Worm (Caenorhabditis elegans) whole organism, L3 larva: ENCODE data around the gene F25B3.2.
A peak's percentile ranks its signal among the peaks of the same experiment; 100 is the strongest.

ENCODE experiments used
- R02D3.7 ChIP-seq: fragments of 150-350 bp; optimal IDR thresholded peaks from 2 replicates; lab custom pipeline; 2014; ENCODE audit warnings: missing biosample characterization, missing genetic modification characterization
- ZK546.5 ChIP-seq: sonication (generic microtip); optimal IDR thresholded peaks from 2 replicates; lab custom pipeline; 2017; ENCODE audit warnings: missing biosample characterization, missing genetic modification characterization
- aly-2 ChIP-seq: fragments of 150-350 bp; optimal IDR thresholded peaks from 2 replicates; lab custom pipeline; 2014; ENCODE audit warnings: missing biosample characterization, missing genetic modification characterization
- ama-1 ChIP-seq: fragments of 150-350 bp; optimal IDR thresholded peaks from 2 replicates; lab custom pipeline; 2018
- ceh-16 ChIP-seq: sonication (generic microtip); optimal IDR thresholded peaks from 2 replicates; lab custom pipeline; 2017; ENCODE audit warnings: missing biosample characterization, missing genetic modification characterization
- ceh-28 ChIP-seq: fragments of 150-350 bp; optimal IDR thresholded peaks from 2 replicates; lab custom pipeline; 2014; ENCODE audit warnings: missing biosample characterization, missing genetic modification reagents, missing genetic modification characterization
- ceh-82 ChIP-seq: fragments of 150-350 bp; optimal IDR thresholded peaks from 2 replicates; lab custom pipeline; 2014; ENCODE audit warnings: missing biosample characterization, missing genetic modification characterization
- egl-27 ChIP-seq: sonication (generic microtip); optimal IDR thresholded peaks from 4 replicates; lab custom pipeline; 2017; ENCODE audit warnings: missing biosample characterization, missing genetic modification reagents, missing genetic modification characterization
- elt-2 ChIP-seq: sonication (generic microtip); optimal IDR thresholded peaks from 2 replicates; lab custom pipeline; 2016; ENCODE audit warnings: missing genetic modification reagents, mild to moderate bottlenecking, missing genetic modification characterization, missing compliant biosample characterization
- elt-3 ChIP-seq, 3 experiments: fragments of 150-350 bp in 1 of 3; sonication (generic microtip) in 2 of 3; optimal IDR thresholded peaks; 2 replicates in 2 of 3; 4 replicates in 1 of 3; lab custom pipeline; 2014 to 2017; ENCODE audit warnings: missing biosample characterization in 3 of 3, missing genetic modification characterization in 3 of 3
- eor-1 ChIP-seq, 2 experiments: fragments of 150-350 bp; optimal IDR thresholded peaks; 2 replicates each; lab custom pipeline; 2014 to 2018; ENCODE audit warnings: missing biosample characterization in 2 of 2, missing genetic modification characterization in 2 of 2
- fos-1 ChIP-seq: fragments of 150-350 bp; optimal IDR thresholded peaks from 2 replicates; lab custom pipeline; 2014; ENCODE audit warnings: missing biosample characterization, missing genetic modification characterization
- hmg-11 ChIP-seq: sonication (generic microtip); optimal IDR thresholded peaks from 2 replicates; lab custom pipeline; 2016; ENCODE audit warnings: missing genetic modification characterization, missing compliant biosample characterization
- jun-1 ChIP-seq: fragments of 150-350 bp; optimal IDR thresholded peaks from 2 replicates; lab custom pipeline; 2014; ENCODE audit warnings: missing biosample characterization, missing genetic modification reagents, missing genetic modification characterization
- lin-15B ChIP-seq: fragments of 150-350 bp; optimal IDR thresholded peaks from 2 replicates; lab custom pipeline; 2014; ENCODE audit warnings: missing biosample characterization, missing genetic modification characterization
- lin-39 ChIP-seq: fragments of 150-350 bp; optimal IDR thresholded peaks from 2 replicates; lab custom pipeline; 2018; ENCODE audit warnings: missing biosample characterization, missing genetic modification reagents, missing genetic modification characterization
- lsy-12 ChIP-seq: sonication (generic microtip); optimal IDR thresholded peaks from 2 replicates; lab custom pipeline; 2016; ENCODE audit warnings: mild to moderate bottlenecking, missing genetic modification characterization, missing compliant biosample characterization
- mdl-1 ChIP-seq: fragments of 150-350 bp; optimal IDR thresholded peaks from 2 replicates; lab custom pipeline; 2014; ENCODE audit warnings: missing biosample characterization, missing genetic modification characterization
- mml-1 ChIP-seq: fragments of 150-350 bp; sonication (generic microtip); optimal IDR thresholded peaks from 3 replicates; lab custom pipeline; 2014; ENCODE audit warnings: missing biosample characterization, missing genetic modification characterization
- nhr-12 ChIP-seq: fragments of 150-350 bp; optimal IDR thresholded peaks from 2 replicates; lab custom pipeline; 2014; ENCODE audit warnings: missing biosample characterization, missing genetic modification characterization
- nhr-23 ChIP-seq: fragments of 150-350 bp; optimal IDR thresholded peaks from 2 replicates; lab custom pipeline; 2014; ENCODE audit warnings: missing biosample characterization, missing genetic modification reagents, missing genetic modification characterization
- nhr-237 ChIP-seq: fragments of 150-350 bp; optimal IDR thresholded peaks from 2 replicates; lab custom pipeline; 2014; ENCODE audit warnings: missing biosample characterization, missing genetic modification characterization
- nhr-25 ChIP-seq: sonication (generic microtip); optimal IDR thresholded peaks from 2 replicates; lab custom pipeline; 2017; ENCODE audit warnings: missing biosample characterization, missing genetic modification characterization
- nhr-28 ChIP-seq: fragments of 150-350 bp; optimal IDR thresholded peaks from 2 replicates; lab custom pipeline; 2014; ENCODE audit warnings: missing biosample characterization, missing genetic modification characterization
- nhr-43 ChIP-seq: sonication (generic microtip); optimal IDR thresholded peaks from 2 replicates; lab custom pipeline; 2016; ENCODE audit warnings: mild to moderate bottlenecking, missing genetic modification characterization, missing compliant biosample characterization; ENCODE audit not compliant: poor library complexity, severe bottlenecking
- nhr-67 ChIP-seq: fragments of 150-350 bp; optimal IDR thresholded peaks from 2 replicates; lab custom pipeline; 2014; ENCODE audit warnings: missing biosample characterization, missing genetic modification characterization
- nhr-76 ChIP-seq: fragments of 150-350 bp; sonication (generic microtip); optimal IDR thresholded peaks from 5 replicates; lab custom pipeline; 2014; ENCODE audit warnings: missing biosample characterization, missing genetic modification characterization
- nhr-77 ChIP-seq: fragments of 150-350 bp; optimal IDR thresholded peaks from 2 replicates; lab custom pipeline; 2014; ENCODE audit warnings: missing biosample characterization, missing genetic modification characterization
- pha-4 ChIP-seq: fragments of 150-350 bp; optimal IDR thresholded peaks from 2 replicates; lab custom pipeline; 2014; ENCODE audit warnings: missing biosample characterization, missing genetic modification reagents, missing genetic modification characterization
- pqm-1 ChIP-seq: fragments of 150-350 bp; optimal IDR thresholded peaks from 2 replicates; lab custom pipeline; 2017; ENCODE audit warnings: missing biosample characterization, missing genetic modification characterization, inconsistent platforms
- sea-2 ChIP-seq: fragments of 150-350 bp; sonication (generic microtip); optimal IDR thresholded peaks from 4 replicates; lab custom pipeline; 2014; ENCODE audit warnings: missing biosample characterization, missing genetic modification reagents, missing genetic modification characterization
- skn-1 ChIP-seq: fragments of 150-350 bp; optimal IDR thresholded peaks from 2 replicates; lab custom pipeline; 2014; ENCODE audit warnings: missing biosample characterization, missing genetic modification characterization
- snpc-4 ChIP-seq: fragments of 150-350 bp; optimal IDR thresholded peaks from 2 replicates; lab custom pipeline; 2014; ENCODE audit warnings: missing biosample characterization, missing genetic modification characterization
- unc-39 ChIP-seq: sonication (generic microtip); optimal IDR thresholded peaks from 4 replicates; lab custom pipeline; 2017; ENCODE audit warnings: missing biosample characterization, missing genetic modification characterization
- unc-62 ChIP-seq: fragments of 150-350 bp; sonication (generic microtip); optimal IDR thresholded peaks from 4 replicates; lab custom pipeline; 2014; ENCODE audit warnings: missing biosample characterization, missing genetic modification reagents, missing genetic modification characterization
- zag-1 ChIP-seq: fragments of 150-350 bp; optimal IDR thresholded peaks from 2 replicates; lab custom pipeline; 2014; ENCODE audit warnings: missing biosample characterization, missing genetic modification characterization
- ztf-11 ChIP-seq: fragments of 150-350 bp; optimal IDR thresholded peaks from 2 replicates; lab custom pipeline; 2014; ENCODE audit warnings: missing biosample characterization, missing genetic modification characterization
- ztf-4 ChIP-seq: fragments of 150-350 bp; optimal IDR thresholded peaks from 2 replicates; lab custom pipeline; 2014; ENCODE audit warnings: missing biosample characterization, missing genetic modification characterization

F25B3.2 gene

ce11 chrV:9576991-9577390 is at the start of gene F25B3.2:
Gene F25B3.2 (plus strand): TSS chrV:9577291.
- TF ChIP-seq eor-1 (tag; optimal IDR thresholded peaks at IDR 0.05; lab: Kevin White, UChicago) (no peak), nhr-43 (tag; lab: Kevin White, UChicago) (no peak), ceh-28 (no peak), pqm-1 (tag; lab: Kevin White, UChicago) (no peak), jun-1 (tag; lab: Kevin White, UChicago) (no peak), egl-27 (tag; lab: Kevin White, UChicago) (no peak), nhr-237 (tag; lab: Kevin White, UChicago) (no peak), unc-39 (tag; lab: Kevin White, UChicago) (no peak), ZK546.5 (no peak), nhr-23 (tag; lab: Kevin White, UChicago) (no peak), ceh-82 (tag; lab: Kevin White, UChicago) (no peak), lin-39 (tag; lab: Kevin White, UChicago) (no peak), ztf-4 (no peak)

- TF ChIP-seq elt-3 (tag; optimal IDR thresholded peaks at IDR 0.05; lab: Kevin White, UChicago) (no peak), elt-2 (tag; lab: Kevin White, UChicago) (peak; percentile 56), eor-1 (tag; optimal IDR thresholded peaks at IDR 0.05; lab: Kevin White, UChicago) (no peak), nhr-43 (tag; lab: Kevin White, UChicago) (no peak), pqm-1 (tag; lab: Kevin White, UChicago) (peak; percentile 59), ceh-82 (tag; lab: Kevin White, UChicago) (no peak), ZK546.5 (no peak)
These were observed 49.8 kb upstream of the F25B3.2 start for ce11 chrV:9527337-9527736.

ce11 chrV:9527984-9528383 is 49.1 kb upstream of the F25B3.2 start:
- TF ChIP-seq ceh-16 (no peak), nhr-237 (tag; lab: Kevin White, UChicago) (no peak), pha-4 (tag; lab: Kevin White, UChicago) (no peak), ztf-4 (no peak), eor-1 (tag; optimal IDR thresholded peaks at IDR 0.05; lab: Kevin White, UChicago) (no peak), skn-1 (tag; lab: Kevin White, UChicago) (no peak), nhr-67 (tag; lab: Kevin White, UChicago) (no peak), mml-1 (tag; lab: Kevin White, UChicago) (no peak), zag-1 (no peak), ama-1 (no peak), nhr-76 (no peak)

ce11 chrV:9531477-9531876 is 45.6 kb upstream of the F25B3.2 start, which contains the start of the genes C50F4.10 and pfk-1.2:
Gene C50F4.10 (minus strand): TSS chrV:9531577.
Gene pfk-1.2 (plus strand): TSS chrV:9531801.
- no peak for TF ChIP-seq elt-3 (tag; optimal IDR thresholded peaks at IDR 0.05; lab: Kevin White, UChicago)
- TF ChIP-seq nhr-12, result no peak
- no peak for TF ChIP-seq nhr-67 (tag; lab: Kevin White, UChicago)
- TF ChIP-seq elt-2 (tag; lab: Kevin White, UChicago), result no peak
- TF ChIP-seq fos-1 (tag; lab: Kevin White, UChicago), result no peak
- TF ChIP-seq pha-4 (tag; lab: Kevin White, UChicago), result no peak
- TF ChIP-seq ama-1, result no peak
- TF ChIP-seq mdl-1 (tag; lab: Kevin White, UChicago), result no peak
- TF ChIP-seq nhr-25 (tag; lab: Kevin White, UChicago), result no peak
- no peak for TF ChIP-seq nhr-237 (tag; lab: Kevin White, UChicago)
- TF ChIP-seq eor-1 (tag; optimal IDR thresholded peaks at IDR 0.05; lab: Kevin White, UChicago), result no peak
- no peak for TF ChIP-seq egl-27 (tag; lab: Kevin White, UChicago)
- TF ChIP-seq ztf-11 (tag; lab: Kevin White, UChicago), result no peak
- no peak for TF ChIP-seq ceh-16
- no peak for TF ChIP-seq ceh-28
- TF ChIP-seq nhr-77 (tag; lab: Kevin White, UChicago), result no peak
- no peak for TF ChIP-seq hmg-11 (tag; lab: Kevin White, UChicago)
- no peak for TF ChIP-seq nhr-43 (tag; lab: Kevin White, UChicago)

ce11 chrV:9534621-9535020 is 42.5 kb upstream of the F25B3.2 start, which contains the start of gene tag-329:
Gene tag-329 (plus strand): TSS chrV:9534921.
- TF ChIP-seq sea-2 (GFP tag; lab: Kevin White, UChicago) (no peak), jun-1 (tag; lab: Kevin White, UChicago) (no peak), hmg-11 (tag; lab: Kevin White, UChicago) (no peak)

- TF ChIP-seq lsy-12 (tag; lab: Kevin White, UChicago) (no peak), aly-2 (tag; lab: Kevin White, UChicago) (no peak), unc-39 (tag; lab: Kevin White, UChicago) (no peak), nhr-237 (tag; lab: Kevin White, UChicago) (no peak), unc-62 (GFP tag; lab: Kevin White, UChicago) (no peak), R02D3.7 (tag; lab: Kevin White, UChicago) (no peak), nhr-77 (tag; lab: Kevin White, UChicago) (no peak), lin-15B (peak; percentile 28), nhr-28 (tag; lab: Kevin White, UChicago) (no peak), nhr-12 (no peak), snpc-4 (tag; lab: Kevin White, UChicago) (peak; percentile 49), elt-2 (tag; lab: Kevin White, UChicago) (peak; percentile 6), skn-1 (tag; lab: Kevin White, UChicago) (no peak), nhr-43 (tag; lab: Kevin White, UChicago) (peak; percentile 30)
These were observed 40.6 kb upstream of the F25B3.2 start, which contains the start of gene C50F4.4 for ce11 chrV:9536505-9536904. Gene C50F4.4 (plus strand): TSS chrV:9536771.
